Fruit fly (Drosophila melanogaster) whole organism, prepupa: ENCODE data around the gene CG45067.

Source experiments
- Blimp-1 ChIP-seq: fragments of 200-800 bp; sonication (Bioruptor generic); optimal IDR thresholded peaks from 3 replicates; lab custom pipeline; 2017; ENCODE audit warnings: missing biosample characterization, missing genetic modification characterization, mild to moderate bottlenecking, moderate library complexity, missing genetic modification reagents
- CG10631 ChIP-seq: fragments of 200-800 bp; sonication (Bioruptor generic); optimal IDR thresholded peaks from 2 replicates; lab custom pipeline; 2016; ENCODE audit warnings: missing biosample characterization, missing genetic modification characterization
- CG10669 ChIP-seq: fragments of 200-800 bp; sonication (Bioruptor generic); optimal IDR thresholded peaks from 3 replicates; lab custom pipeline; 2018; ENCODE audit warnings: missing biosample characterization, mild to moderate bottlenecking, missing genetic modification characterization, moderate library complexity
- CG11902 ChIP-seq: fragments of 200-800 bp; sonication (Bioruptor generic); optimal IDR thresholded peaks from 3 replicates; lab custom pipeline; 2016; ENCODE audit warnings: missing biosample characterization, missing genetic modification characterization
- CG15336 ChIP-seq: fragments of 200-800 bp; sonication (Bioruptor generic); IDR thresholded peaks from 2 replicates; pipeline ENCODE4 v1.3.6; 2022; ENCODE audit warnings: missing biosample characterization, missing genetic modification characterization
- CG1621 ChIP-seq: fragments of 200-800 bp; sonication (Bioruptor generic); optimal IDR thresholded peaks from 3 replicates; lab custom pipeline; 2018; ENCODE audit warnings: missing biosample characterization, mild to moderate bottlenecking, missing genetic modification characterization
- CG16779 ChIP-seq: fragments of 200-800 bp; sonication (Bioruptor generic); optimal IDR thresholded peaks from 3 replicates; lab custom pipeline; 2017; ENCODE audit warnings: missing biosample characterization, mild to moderate bottlenecking, missing genetic modification characterization
- CG3032 ChIP-seq: fragments of 200-800 bp; optimal IDR thresholded peaks from 2 replicates; lab custom pipeline; 2019; ENCODE audit warnings: missing biosample characterization, mild to moderate bottlenecking, missing genetic modification characterization, moderate library complexity
- CG32006 ChIP-seq: fragments of 200-800 bp; sonication (Bioruptor generic); optimal IDR thresholded peaks from 3 replicates; lab custom pipeline; 2017; ENCODE audit warnings: missing biosample characterization, mild to moderate bottlenecking, missing genetic modification characterization
- CG34406 ChIP-seq: fragments of 200-800 bp; sonication (Bioruptor generic); optimal IDR thresholded peaks from 3 replicates; lab custom pipeline; 2016; ENCODE audit warnings: missing biosample characterization, missing genetic modification characterization
- CG3919 ChIP-seq: fragments of 200-800 bp; sonication (Bioruptor generic); optimal IDR thresholded peaks from 3 replicates; lab custom pipeline; 2016; ENCODE audit warnings: missing biosample characterization, missing genetic modification characterization
- CG4318 ChIP-seq: fragments of 200-800 bp; sonication (Bioruptor generic); optimal IDR thresholded peaks from 3 replicates; lab custom pipeline; 2017; ENCODE audit warnings: missing biosample characterization, mild to moderate bottlenecking, missing genetic modification characterization
- CG6163 ChIP-seq: fragments of 200-800 bp; sonication (Bioruptor generic); IDR thresholded peaks from 3 replicates; pipeline ENCODE4 v1.3.6; 2022; ENCODE audit warnings: missing biosample characterization, missing genetic modification characterization
- CG6276 ChIP-seq: fragments of 200-800 bp; sonication (Bioruptor generic); optimal IDR thresholded peaks from 2 replicates; lab custom pipeline; 2017; ENCODE audit warnings: missing biosample characterization, mild to moderate bottlenecking, missing genetic modification characterization
- CG6792 ChIP-seq: fragments of 200-800 bp; sonication (Bioruptor generic); optimal IDR thresholded peaks from 3 replicates; lab custom pipeline; 2016; ENCODE audit warnings: missing biosample characterization, missing genetic modification characterization
- CG6808 ChIP-seq: fragments of 200-800 bp; sonication (Bioruptor generic); optimal IDR thresholded peaks from 3 replicates; lab custom pipeline; 2017; ENCODE audit warnings: missing biosample characterization, missing genetic modification characterization, mild to moderate bottlenecking, moderate library complexity, missing genetic modification reagents
- CG6854 ChIP-seq: fragments of 200-800 bp; sonication (Bioruptor generic); optimal IDR thresholded peaks from 2 replicates; lab custom pipeline; 2017; ENCODE audit warnings: missing biosample characterization, mild to moderate bottlenecking, missing genetic modification characterization
- CG7368 ChIP-seq: fragments of 200-800 bp; sonication (Bioruptor generic); optimal IDR thresholded peaks from 3 replicates; lab custom pipeline; 2016; ENCODE audit warnings: missing biosample characterization, missing genetic modification characterization
- CG8119 ChIP-seq: fragments of 200-800 bp; sonication (Bioruptor generic); IDR thresholded peaks from 3 replicates; pipeline ENCODE4 v1.3.6; 2022; ENCODE audit warnings: missing biosample characterization, missing genetic modification characterization
- CG8319 ChIP-seq: fragments of 200-800 bp; sonication (Bioruptor generic); optimal IDR thresholded peaks from 3 replicates; lab custom pipeline; 2016; ENCODE audit warnings: missing biosample characterization, missing genetic modification characterization
- CG8632 ChIP-seq: fragments of 200-800 bp; sonication (Bioruptor generic); optimal IDR thresholded peaks from 3 replicates; lab custom pipeline; 2016; ENCODE audit warnings: missing biosample characterization, missing genetic modification characterization
- Eip93F ChIP-seq: fragments of 200-800 bp; sonication (Bioruptor generic); optimal IDR thresholded peaks from 2 replicates; lab custom pipeline; 2016; ENCODE audit warnings: missing biosample characterization, mild to moderate bottlenecking, missing genetic modification characterization
- Ets21C ChIP-seq: fragments of 200-800 bp; sonication (Bioruptor generic); optimal IDR thresholded peaks from 3 replicates; lab custom pipeline; 2016; ENCODE audit warnings: missing biosample characterization, missing genetic modification characterization
- Ets96B ChIP-seq: fragments of 200-800 bp; optimal IDR thresholded peaks from 2 replicates; lab custom pipeline; 2019; ENCODE audit warnings: missing biosample characterization, mild to moderate bottlenecking, missing genetic modification characterization, moderate library complexity
- Gug ChIP-seq: fragments of 200-800 bp; sonication (Bioruptor generic); IDR thresholded peaks from 2 replicates; pipeline ENCODE4 v1.3.6; 2022; ENCODE audit warnings: missing biosample characterization, missing genetic modification characterization
- Hr38 ChIP-seq: sonication (Bioruptor generic); optimal IDR thresholded peaks from 2 replicates; lab custom pipeline; 2016; ENCODE audit warnings: missing biosample characterization, missing genetic modification characterization
- Hr39 ChIP-seq: fragments of 200-800 bp; sonication (Bioruptor generic); optimal IDR thresholded peaks from 2 replicates; lab custom pipeline; 2016; ENCODE audit warnings: missing biosample characterization, missing genetic modification characterization
- Hr4 ChIP-seq: fragments of 200-800 bp; sonication (Bioruptor generic); optimal IDR thresholded peaks from 3 replicates; lab custom pipeline; 2016; ENCODE audit warnings: missing biosample characterization, missing genetic modification characterization
- Lpt ChIP-seq: fragments of 200-800 bp; sonication (Bioruptor generic); optimal IDR thresholded peaks from 3 replicates; lab custom pipeline; 2016; ENCODE audit warnings: missing biosample characterization, missing genetic modification characterization
- Met ChIP-seq: fragments of 200-800 bp; sonication (Bioruptor generic); optimal IDR thresholded peaks from 3 replicates; lab custom pipeline; 2016; ENCODE audit warnings: missing biosample characterization, missing genetic modification characterization
- OdsH ChIP-seq: fragments of 200-800 bp; sonication (Bioruptor generic); optimal IDR thresholded peaks from 3 replicates; lab custom pipeline; 2016; ENCODE audit warnings: missing biosample characterization, missing genetic modification characterization
- Smox ChIP-seq: fragments of 200-800 bp; sonication (Bioruptor generic); optimal IDR thresholded peaks from 3 replicates; lab custom pipeline; 2016; ENCODE audit warnings: missing biosample characterization, missing genetic modification characterization
- Sox102F ChIP-seq: fragments of 200-800 bp; sonication (Bioruptor generic); optimal IDR thresholded peaks from 2 replicates; lab custom pipeline; 2016; ENCODE audit warnings: missing biosample characterization, mild to moderate bottlenecking, missing genetic modification characterization
- Sox14 ChIP-seq: fragments of 200-800 bp; sonication (Bioruptor generic); optimal IDR thresholded peaks from 3 replicates; lab custom pipeline; 2016; ENCODE audit warnings: missing biosample characterization, missing genetic modification characterization
- Sox15 ChIP-seq: fragments of 200-800 bp; sonication (Bioruptor generic); optimal IDR thresholded peaks from 3 replicates; lab custom pipeline; 2016; ENCODE audit warnings: missing biosample characterization, missing genetic modification characterization
- achi ChIP-seq: fragments of 200-800 bp; sonication (Bioruptor generic); optimal IDR thresholded peaks from 3 replicates; lab custom pipeline; 2016; ENCODE audit warnings: missing biosample characterization, missing genetic modification characterization
- acj6 ChIP-seq: fragments of 200-800 bp; sonication (Bioruptor generic); optimal IDR thresholded peaks from 3 replicates; lab custom pipeline; 2016; ENCODE audit warnings: missing biosample characterization, missing genetic modification characterization
- cyc ChIP-seq: fragments of 200-800 bp; sonication (Bioruptor generic); optimal IDR thresholded peaks from 3 replicates; lab custom pipeline; 2016; ENCODE audit warnings: missing biosample characterization, missing genetic modification characterization
- dsx ChIP-seq: fragments of 200-800 bp; optimal IDR thresholded peaks from 3 replicates; lab custom pipeline; 2019; ENCODE audit warnings: missing biosample characterization, mild to moderate bottlenecking, missing genetic modification characterization, moderate library complexity; ENCODE audit not compliant: poor library complexity, severe bottlenecking
- fd85E ChIP-seq: fragments of 200-800 bp; sonication (Bioruptor generic); optimal IDR thresholded peaks from 3 replicates; lab custom pipeline; 2016; ENCODE audit warnings: missing biosample characterization, missing genetic modification characterization
- fkh ChIP-seq: fragments of 200-800 bp; sonication (Bioruptor generic); optimal IDR thresholded peaks from 3 replicates; lab custom pipeline; 2017; ENCODE audit warnings: missing biosample characterization, mild to moderate bottlenecking, missing genetic modification characterization, moderate library complexity
- lz ChIP-seq: fragments of 200-800 bp; sonication (Bioruptor generic); optimal IDR thresholded peaks from 3 replicates; lab custom pipeline; 2016; ENCODE audit warnings: missing biosample characterization, missing genetic modification characterization
- net ChIP-seq: fragments of 200-800 bp; sonication (Bioruptor generic); optimal IDR thresholded peaks from 3 replicates; lab custom pipeline; 2016; ENCODE audit warnings: missing biosample characterization, missing genetic modification characterization
- pdm3 ChIP-seq: fragments of 200-800 bp; sonication (Bioruptor generic); optimal IDR thresholded peaks from 3 replicates; lab custom pipeline; 2016; ENCODE audit warnings: missing biosample characterization, missing genetic modification characterization
- salr ChIP-seq, 2 experiments: fragments of 200-800 bp; sonication (Bioruptor generic); optimal IDR thresholded peaks; 3 replicates each; lab custom pipeline; 2016 to 2018; ENCODE audit warnings: missing biosample characterization in 2 of 2, missing genetic modification characterization in 2 of 2, mild to moderate bottlenecking in 1 of 2
- spab ChIP-seq: fragments of 200-800 bp; sonication (Bioruptor generic); optimal IDR thresholded peaks from 2 replicates; lab custom pipeline; 2017; ENCODE audit warnings: missing biosample characterization, mild to moderate bottlenecking, missing genetic modification characterization, missing genetic modification reagents
- ss ChIP-seq, 2 experiments: fragments of 200-800 bp; sonication (Bioruptor generic); optimal IDR thresholded peaks; 2 replicates in 1 of 2; 3 replicates in 1 of 2; lab custom pipeline; 2017 to 2018; ENCODE audit warnings: mild to moderate bottlenecking in 2 of 2, missing biosample characterization in 2 of 2, missing genetic modification characterization in 2 of 2, moderate library complexity in 1 of 2
- svp ChIP-seq: fragments of 200-800 bp; sonication (Bioruptor generic); peaks from one replicate; lab custom pipeline; 2016; ENCODE audit warnings: missing biosample characterization, missing genetic modification characterization
- topi ChIP-seq: fragments of 200-800 bp; sonication (Bioruptor generic); optimal IDR thresholded peaks from 3 replicates; lab custom pipeline; 2016; ENCODE audit warnings: missing biosample characterization, missing genetic modification characterization
- vri ChIP-seq: fragments of 200-800 bp; sonication (Bioruptor generic); optimal IDR thresholded peaks from 3 replicates; lab custom pipeline; 2016; ENCODE audit warnings: missing biosample characterization, mild to moderate bottlenecking, missing genetic modification characterization

Gene CG45067

dm6 chr3L:3078398-3079155, 35.7 kb downstream of the CG45067 start:
- TF ChIP-seq CG15336 (no peak; the same call in 1 of the 2 replicates), Hr4 (peak; percentile 51), CG6854 (GFP tag; lab: Kevin White, UChicago) (peak; percentile 9), CG34406 (GFP tag; lab: Kevin White, UChicago) (peak; percentile 63), Lpt (GFP tag; lab: Kevin White, UChicago) (no peak), CG7368 (GFP tag; lab: Kevin White, UChicago) (peak; percentile 18), CG6808 (GFP tag; lab: Kevin White, UChicago) (peak; percentile 54), CG1621 (tag; lab: Kevin White, UChicago) (no peak), CG10631 (GFP tag; lab: Kevin White, UChicago) (peak; percentile 27), Sox15 (GFP tag; lab: Kevin White, UChicago) (peak; percentile 31), Sox14 (peak; percentile 45), Gug (GFP tag; lab: Robert Waterston, UW) (0 out of 2 replicates have a peak, but pooled peaks have one; percentile 14), Met (GFP tag; lab: Kevin White, UChicago) (peak; percentile 68), Sox102F (GFP tag; lab: Kevin White, UChicago) (peak; percentile 66), net (GFP tag; lab: Kevin White, UChicago) (no peak), Ets96B (tag; lab: Kevin White, UChicago) (peak; percentile 21), CG8319 (GFP tag; lab: Kevin White, UChicago) (no peak), CG4318 (GFP tag; lab: Kevin White, UChicago) (peak; percentile 5), CG8632 (peak; percentile 35), svp (peak; percentile 81), CG3919 (peak; percentile 14), Eip93F (GFP tag; lab: Kevin White, UChicago) (no peak), CG3032 (peak; percentile 3), topi (GFP tag; lab: Kevin White, UChicago) (peak; percentile 75), Ets21C (peak; percentile 38), dsx (peak; percentile 11), salr (GFP tag; optimal IDR thresholded peaks at IDR 0.05; lab: Kevin White, UChicago) (no peak), spab (peak; percentile 29), fkh (GFP tag; lab: Kevin White, UChicago) (peak; percentile 71), CG16779 (no peak), OdsH (GFP tag; lab: Kevin White, UChicago) (peak; percentile 51), pdm3 (GFP tag; lab: Kevin White, UChicago) (peak; percentile 61), CG6163 (GFP tag; lab: Robert Waterston, UW) (no peak), CG32006 (GFP tag; lab: Kevin White, UChicago) (peak; percentile 64), Hr39 (peak; percentile 69), ss (GFP tag; optimal IDR thresholded peaks at IDR 0.05; lab: Kevin White, UChicago) (peak in 1 of 2 experiments; percentile 42), lz (GFP tag; lab: Kevin White, UChicago) (peak; percentile 57), CG11902 (peak; percentile 34), CG10669 (GFP tag; lab: Kevin White, UChicago) (peak; percentile 49), Hr38 (GFP tag; lab: Kevin White, UChicago) (no peak), Blimp-1 (peak; percentile 50), CG6792 (peak; percentile 28), cyc (GFP tag; lab: Kevin White, UChicago) (peak; percentile 54), Smox (peak; percentile 60), vri (GFP tag; lab: Kevin White, UChicago) (no peak), CG6276 (peak; percentile 43), CG8119 (no peak), achi (peak; percentile 29), fd85E (GFP tag; lab: Kevin White, UChicago) (no peak), acj6 (GFP tag; lab: Kevin White, UChicago) (peak; percentile 40)
